Fruit fly (Drosophila melanogaster): ENCODE results near the gene trx.

The trx gene

DNA sequence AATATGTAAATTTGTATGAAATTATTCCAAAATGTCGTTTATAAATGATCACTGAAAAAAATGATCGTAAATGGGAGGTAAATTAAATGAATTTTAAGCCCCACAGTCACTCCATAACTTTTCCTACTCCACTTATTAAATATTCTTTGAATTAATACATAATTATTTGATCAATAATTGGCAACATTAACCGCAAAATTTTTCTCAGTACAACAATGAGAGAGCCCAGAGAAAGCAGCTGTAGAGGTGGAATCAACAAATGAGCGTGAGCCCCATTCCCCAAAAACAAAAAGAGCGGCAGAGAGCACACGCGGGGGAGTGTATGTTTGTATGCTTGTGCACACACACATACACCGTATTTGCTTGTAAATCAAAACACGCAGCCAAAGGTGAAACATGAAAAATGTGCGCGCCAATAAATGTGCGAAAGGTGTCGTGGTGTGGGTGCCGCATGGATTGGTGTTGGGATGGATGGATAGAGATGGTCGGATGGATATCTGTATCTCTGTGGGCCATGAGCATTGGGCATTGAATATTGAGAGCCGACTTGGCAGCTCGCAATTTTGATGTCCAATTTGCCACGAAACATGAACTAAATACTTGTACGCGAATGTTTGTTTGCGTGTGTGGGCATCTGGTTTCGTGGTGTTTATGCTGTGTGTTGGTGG lies 2.8 kb downstream of the trx start:
- TF ChIP-seq noc (tag; optimal IDR thresholded peaks at IDR 0.05), result peak; percentile 99

DNA sequence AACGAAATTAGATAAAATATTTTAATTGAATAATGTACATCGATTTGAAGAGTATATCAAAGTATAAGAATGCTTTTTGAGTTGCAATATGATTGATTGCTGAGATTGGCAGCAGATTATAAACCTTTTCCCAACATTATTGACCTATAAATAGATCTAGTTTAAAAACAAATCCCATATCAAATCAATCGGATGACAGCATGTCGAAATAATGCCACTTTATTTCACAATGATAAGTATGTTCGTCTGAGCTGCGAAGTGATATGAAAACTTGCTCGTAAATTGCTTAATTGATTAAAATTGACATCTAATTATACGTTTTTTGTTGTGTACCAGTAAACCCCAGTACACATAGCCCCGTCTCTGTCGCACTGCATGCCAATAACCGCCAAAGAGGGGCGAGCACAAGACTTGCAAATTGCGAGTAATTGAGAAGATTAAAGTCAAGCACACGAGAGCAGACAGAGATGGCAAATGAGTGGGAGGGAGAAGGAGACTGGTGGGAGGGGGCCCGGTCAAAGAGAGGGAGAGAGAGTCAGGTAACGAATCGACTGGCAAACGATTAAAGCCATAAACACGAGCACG lies 3.6 kb downstream of the trx start:
- peak; percentile 24 for TF ChIP-seq noc (tag; optimal IDR thresholded peaks at IDR 0.05)

DNA sequence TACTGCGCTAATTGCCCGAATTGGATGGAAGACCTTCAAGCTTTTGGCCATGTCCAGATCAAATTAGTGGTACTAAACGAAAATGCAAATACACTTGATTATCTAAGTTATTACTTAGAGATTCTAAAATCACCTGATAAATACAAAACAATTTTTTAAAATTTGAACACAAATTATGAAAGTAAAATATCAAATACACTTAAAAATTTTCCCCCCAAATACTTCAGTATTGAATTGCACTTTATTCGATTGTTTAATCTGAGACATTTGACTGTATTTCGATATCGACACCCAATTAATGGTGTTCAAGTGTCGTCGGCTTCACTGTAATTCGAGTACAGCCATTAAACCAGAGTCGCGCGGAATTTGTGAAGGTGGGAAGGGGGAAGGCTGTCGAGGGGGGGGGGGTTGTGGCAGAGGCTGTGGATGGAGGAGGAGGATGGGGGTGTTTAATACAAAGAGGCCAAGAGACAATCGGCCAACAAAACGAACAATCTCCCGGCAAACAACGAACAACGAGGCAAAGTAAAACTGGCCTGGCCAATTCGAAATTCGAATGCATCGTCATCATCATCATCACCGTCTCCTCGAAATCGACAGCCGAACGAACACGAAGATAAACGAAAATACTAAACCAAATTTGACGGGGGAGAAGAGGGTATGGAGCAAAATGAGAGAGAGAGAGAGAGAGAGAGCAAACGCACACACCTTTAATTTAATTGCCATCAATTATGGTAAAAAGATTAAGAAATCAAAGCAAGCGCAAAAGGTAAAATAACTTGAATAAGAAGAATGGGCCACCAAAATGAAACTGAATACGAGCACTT lies 4.3 kb downstream of the trx start:
- no peak for TF ChIP-seq noc (tag; optimal IDR thresholded peaks at IDR 0.05)

DNA sequence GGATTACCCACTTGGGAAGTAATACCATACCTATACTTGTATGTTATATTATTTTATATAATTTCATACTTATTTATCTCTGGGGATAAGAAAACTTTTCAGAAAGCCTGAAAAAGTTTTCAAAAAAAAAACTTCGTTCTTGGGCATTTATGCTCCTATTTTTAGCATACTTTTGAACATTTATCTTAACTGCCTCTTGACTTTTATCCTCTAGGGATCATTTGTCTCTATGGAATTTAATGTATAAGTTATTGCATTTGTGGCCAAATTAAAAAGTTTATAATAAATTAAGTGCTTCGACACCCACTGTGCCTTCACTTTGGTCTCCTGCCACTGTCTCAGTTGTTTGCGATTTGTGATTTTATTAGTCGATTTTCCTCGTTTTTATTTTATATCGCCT lies 6.4 kb downstream of the trx start:
- no peak for TF ChIP-seq noc (tag; optimal IDR thresholded peaks at IDR 0.05)

DNA sequence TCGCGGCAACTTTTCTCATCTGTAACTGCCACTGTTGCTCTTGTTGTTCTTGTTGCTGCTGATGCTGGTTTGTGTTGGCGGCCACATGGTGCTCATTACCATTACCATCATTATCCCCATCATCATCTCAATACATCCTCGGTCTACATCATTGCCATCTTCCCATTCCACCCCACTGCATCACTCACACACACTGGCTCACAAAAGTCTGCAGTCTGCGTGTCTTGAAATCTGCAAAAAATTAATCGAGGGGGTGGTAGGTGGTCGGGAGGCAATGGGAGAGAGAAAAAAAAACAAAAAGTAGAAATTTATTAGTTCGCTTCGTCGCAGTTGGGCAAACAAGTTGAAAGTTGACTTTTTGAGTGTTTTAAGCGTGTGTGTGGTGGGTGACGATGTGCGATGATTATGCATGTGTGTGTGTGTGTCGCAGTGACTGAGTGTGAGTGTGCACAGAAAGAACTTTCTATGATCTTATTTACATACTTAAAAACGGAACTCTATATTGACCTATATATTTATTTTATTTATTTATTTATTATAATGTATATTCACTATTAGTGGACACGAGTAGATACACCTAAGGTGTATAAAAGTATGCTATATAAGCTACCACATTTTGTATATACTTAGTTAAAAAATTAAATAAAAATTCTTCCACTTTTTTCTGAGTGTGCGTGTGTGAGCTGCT lies 7.2 kb downstream of the trx start:
- TF ChIP-seq noc (tag; optimal IDR thresholded peaks at IDR 0.05), result no peak

DNA sequence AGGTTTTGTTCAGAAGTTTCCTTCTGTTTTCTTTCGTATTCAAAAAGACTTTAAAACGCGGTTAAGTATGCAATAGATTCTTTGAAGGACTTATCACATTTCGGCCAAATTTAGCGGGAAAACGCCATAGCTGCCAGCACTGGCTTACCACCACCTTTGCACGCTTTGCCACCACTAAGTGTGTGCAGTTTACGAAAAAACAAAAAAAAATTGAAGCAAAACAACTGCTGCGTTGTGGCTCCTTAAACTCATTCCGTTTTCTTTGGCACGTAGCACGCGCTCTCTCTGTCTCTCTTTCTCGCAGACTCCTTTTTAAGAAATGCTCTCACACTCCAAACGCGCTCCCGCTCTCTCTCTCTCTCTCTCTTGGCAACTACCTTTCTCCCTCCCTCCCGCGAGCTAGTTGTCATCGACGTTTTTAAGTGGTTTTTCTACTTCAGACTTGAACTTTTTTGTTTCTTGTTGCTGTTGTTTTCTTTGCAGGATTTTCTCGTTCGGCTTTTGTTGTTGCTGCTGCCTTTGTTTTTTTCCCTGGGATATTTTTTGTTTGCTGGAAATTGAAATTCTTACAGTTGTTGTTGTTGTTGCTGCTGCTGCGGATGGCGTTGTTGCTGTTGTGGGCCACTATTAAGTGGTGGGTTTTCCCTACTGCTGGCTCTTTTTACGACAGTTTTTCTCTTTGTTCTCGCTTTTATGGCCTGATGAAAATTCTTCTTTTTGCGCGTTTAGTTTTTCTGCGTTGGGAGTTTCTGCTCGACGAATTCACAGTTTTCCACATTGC lies 8.0 kb downstream of the trx start:
- no peak for TF ChIP-seq noc (tag; optimal IDR thresholded peaks at IDR 0.05)

DNA sequence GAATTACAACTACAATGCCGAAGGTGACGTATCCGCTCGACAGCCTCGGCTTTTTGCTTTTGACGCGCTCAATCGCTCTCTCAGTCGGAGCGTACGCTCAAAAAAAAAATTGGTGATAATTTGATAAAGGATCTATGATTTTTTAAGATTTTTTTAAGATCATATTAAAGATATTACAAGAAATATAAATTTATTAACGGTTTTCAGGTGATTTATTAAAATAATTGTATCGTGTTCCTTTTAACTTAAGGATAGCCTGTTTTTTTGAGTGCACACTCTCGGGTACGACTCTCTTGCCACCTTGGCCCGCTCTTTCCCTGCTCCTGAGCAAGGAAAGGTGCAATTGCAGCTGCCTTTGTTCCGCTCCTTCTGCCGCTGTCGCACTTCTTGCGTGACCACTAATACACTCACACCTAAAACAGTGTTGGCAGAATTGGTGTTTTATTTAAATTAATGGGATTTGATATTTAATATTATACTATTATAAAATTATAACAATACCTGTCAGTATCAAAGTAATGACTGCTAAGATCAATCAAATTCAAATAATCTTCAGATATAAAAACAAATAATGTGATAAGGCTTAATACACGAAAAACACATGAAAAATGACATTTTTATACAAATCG lies 8.7 kb downstream of the trx start:
- no peak for TF ChIP-seq noc (tag; optimal IDR thresholded peaks at IDR 0.05)

DNA sequence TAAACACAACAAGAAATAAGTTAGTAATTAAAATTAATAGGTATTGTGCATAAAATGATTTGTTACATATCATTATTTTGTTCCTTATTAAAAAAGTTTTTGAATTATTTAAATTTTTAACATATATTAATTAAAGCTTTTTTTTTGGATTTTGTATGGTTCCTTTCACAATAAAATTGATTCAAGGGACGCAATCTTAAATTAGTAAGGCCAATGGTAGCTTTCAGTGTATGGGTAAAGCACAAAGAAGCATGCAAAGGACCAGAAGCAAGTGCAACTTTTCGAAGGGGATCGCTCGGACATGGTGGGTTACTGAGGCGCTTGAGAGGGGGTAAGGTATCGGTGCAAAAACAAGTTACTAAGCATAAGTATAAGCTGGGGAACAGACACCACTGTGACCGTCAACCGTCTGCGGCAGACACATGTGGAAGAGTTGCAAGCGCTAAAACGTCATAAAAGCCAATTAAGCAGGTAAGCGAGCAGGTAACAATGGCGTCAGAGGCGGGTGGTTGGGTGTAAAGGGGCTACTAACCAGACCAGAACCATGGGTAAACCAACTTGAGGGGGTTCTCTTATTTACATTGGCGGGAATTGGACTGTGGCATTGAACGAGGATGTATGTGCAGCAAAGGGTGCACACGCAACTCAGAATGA lies 11.1 kb downstream of the trx start:
- TF ChIP-seq noc (tag; optimal IDR thresholded peaks at IDR 0.05), result no peak

DNA sequence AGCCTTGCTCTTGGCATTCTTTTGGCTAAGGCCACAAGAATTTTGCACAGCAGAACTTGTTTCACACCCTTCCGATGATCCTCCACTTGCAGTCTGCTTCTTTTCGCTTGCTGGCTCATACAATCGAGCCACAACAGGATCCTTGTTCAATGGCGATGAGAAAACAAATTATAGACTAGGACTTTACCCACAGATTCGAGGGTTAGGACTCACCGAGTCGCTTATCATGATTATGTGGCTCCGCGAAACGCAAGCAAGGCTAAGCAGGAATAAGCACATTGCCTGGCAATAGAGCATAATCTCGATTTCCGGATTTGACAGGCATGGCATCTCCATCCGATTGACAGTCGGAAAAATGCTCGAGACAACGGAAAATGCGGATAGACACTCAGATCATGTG lies 24.6 kb downstream of the trx start, which contains the start of the genes CG14839 and CG14841:
TSS of gene CG14839 (plus strand) at position 301 of the 400 bp plus-strand sequence.
TSS of gene CG14841 (minus strand) at position 332 of the 400 bp plus-strand sequence.
- no peak for TF ChIP-seq noc (tag; optimal IDR thresholded peaks at IDR 0.05)

DNA sequence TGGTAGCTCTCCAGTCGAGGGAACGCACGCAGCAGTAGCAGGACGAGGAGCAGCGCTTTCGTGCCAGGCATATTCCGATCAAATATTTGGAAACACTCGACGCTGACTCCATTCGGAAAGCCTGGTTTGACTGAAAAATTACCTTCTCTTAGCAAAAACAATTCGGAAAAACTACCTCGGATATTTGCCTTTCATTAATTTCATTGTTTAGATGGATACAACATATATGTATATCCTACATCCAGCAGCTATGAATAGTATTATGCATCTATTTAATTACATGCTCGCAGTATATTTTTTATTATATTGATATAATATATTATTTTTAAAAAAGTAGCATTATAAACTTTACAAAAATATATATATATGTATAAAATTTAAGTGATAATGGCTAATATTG lies 25.6 kb downstream of the trx start, which contains the start of gene CG14840:
TSS of gene CG14840 (minus strand) at position 101 of the 400 bp plus-strand sequence.
- TF ChIP-seq noc (tag; optimal IDR thresholded peaks at IDR 0.05), result no peak

DNA sequence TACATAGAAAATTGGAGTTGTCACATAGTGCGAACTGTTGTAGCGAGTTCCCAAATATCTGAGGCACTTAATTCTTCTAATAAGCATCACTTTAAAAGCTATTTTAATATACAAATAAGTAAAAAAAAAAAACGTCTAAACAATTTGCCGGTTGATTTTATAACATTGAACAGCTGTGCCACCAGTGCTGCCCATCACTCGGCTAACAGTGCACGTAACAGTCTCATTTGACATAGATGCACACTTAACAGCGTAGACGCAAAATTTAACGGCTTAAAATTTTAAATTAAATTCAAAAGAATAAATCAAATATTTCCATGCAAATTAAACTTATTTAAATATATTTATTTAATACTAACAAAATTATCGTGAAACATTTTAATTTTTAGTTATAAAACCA lies 26.9 kb downstream of the trx start, which contains the start of gene MetRS-m:
TSS of gene MetRS-m (minus strand) at position 171 of the 400 bp plus-strand sequence.
- TF ChIP-seq noc (tag; optimal IDR thresholded peaks at IDR 0.05), result no peak

DNA sequence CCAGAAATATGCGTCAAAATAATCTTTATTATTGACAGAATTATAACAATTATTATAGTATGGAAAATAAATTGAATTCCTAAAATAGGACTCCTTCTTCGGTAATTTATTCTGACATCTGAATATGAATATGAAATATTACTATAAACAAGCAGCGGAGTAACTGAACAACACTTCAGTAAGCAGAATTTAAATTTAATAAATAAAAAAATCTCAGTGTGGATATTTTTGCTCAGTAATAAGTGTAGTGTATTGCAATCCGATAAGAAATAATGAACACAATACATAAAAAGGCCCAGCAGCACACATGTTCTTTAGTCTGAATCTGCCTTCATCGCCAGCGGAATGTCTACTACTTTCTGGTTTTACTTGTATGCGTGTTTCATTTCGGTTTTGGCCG lies 30.9 kb downstream of the trx start, which contains the start of gene CG43179:
TSS of gene CG43179 (plus strand) at position 301 of the 400 bp plus-strand sequence.
- TF ChIP-seq noc (tag; optimal IDR thresholded peaks at IDR 0.05), result no peak

DNA sequence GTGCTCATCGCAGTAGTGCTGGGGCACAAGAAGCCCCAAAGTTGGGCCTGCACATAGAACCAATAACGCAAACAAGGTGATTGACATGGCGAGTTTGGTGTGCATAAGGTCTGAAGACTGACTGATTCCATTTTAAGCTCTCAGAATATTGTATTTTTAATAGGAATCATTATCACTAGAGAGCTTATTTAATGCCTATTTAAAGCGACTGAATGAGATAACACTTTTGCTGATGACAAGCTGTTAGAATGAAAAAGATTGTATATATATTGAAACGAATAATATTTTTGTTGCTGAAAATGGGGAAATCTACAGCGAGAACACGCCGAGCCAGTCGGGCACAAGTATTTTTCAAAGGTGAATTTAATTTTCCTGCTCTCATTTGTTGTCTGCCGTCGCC lies 41.3 kb downstream of the trx start, which contains the start of gene CG9616:
TSS of gene CG9616 (minus strand) at position 101 of the 400 bp plus-strand sequence.
- no peak for TF ChIP-seq noc (tag; optimal IDR thresholded peaks at IDR 0.05)

DNA sequence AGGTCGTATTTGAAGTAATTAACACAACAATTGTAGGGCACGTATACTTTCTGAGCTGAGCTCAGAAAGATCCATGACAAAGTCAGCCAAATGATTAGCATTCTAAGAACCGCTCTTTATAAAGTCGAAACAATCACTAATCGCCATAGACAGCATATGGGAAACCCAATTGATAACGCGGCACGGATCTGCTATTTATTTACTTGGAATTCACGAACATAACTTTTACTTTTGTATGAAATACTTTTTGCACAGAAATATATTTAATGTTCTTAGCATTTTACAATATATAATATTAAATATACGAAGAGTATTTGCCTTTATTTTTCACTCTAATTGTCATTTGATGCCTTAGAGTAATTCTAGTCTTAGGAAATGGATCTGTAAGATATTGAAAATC lies 42.1 kb downstream of the trx start, which contains the start of gene CG43291:
TSS of gene CG43291 (minus strand) at position 101 of the 400 bp plus-strand sequence.
- no peak for TF ChIP-seq noc (tag; optimal IDR thresholded peaks at IDR 0.05)
